Worm (Caenorhabditis elegans) whole organism, young adult: ENCODE results near the gene tbc-12.
A peak's percentile ranks its signal among the peaks of the same experiment; 100 is the strongest.

Experiments
- D2030.7 ChIP-seq: fragments of 200-800 bp; sonication (Bioruptor generic); IDR thresholded peaks from 2 replicates; pipeline ENCODE4 v1.3.6; 2022; ENCODE audit warnings: missing genetic modification reagents, missing genetic modification characterization, missing compliant biosample characterization
- F33H1.4 ChIP-seq: fragments of 200-800 bp; sonication (Bioruptor generic); IDR thresholded peaks from 2 replicates; pipeline ENCODE4 v1.3.6; 2022; ENCODE audit warnings: missing genetic modification reagents, missing genetic modification characterization, missing compliant biosample characterization
- F37B4.10 ChIP-seq: fragments of 200-800 bp; sonication (Bioruptor generic); IDR thresholded peaks from 2 replicates; pipeline ENCODE4 v1.3.6; 2022; ENCODE audit warnings: missing genetic modification characterization, missing compliant biosample characterization
- F49E8.2 ChIP-seq: sonication (generic microtip); optimal IDR thresholded peaks from 3 replicates; lab custom pipeline; 2017; ENCODE audit warnings: missing genetic modification characterization, mild to moderate bottlenecking, missing compliant biosample characterization, antibody characterized with exemption, moderate library complexity; ENCODE audit not compliant: insufficient read depth
- T26A5.8 ChIP-seq: sonication (generic microtip); optimal IDR thresholded peaks from 2 replicates; lab custom pipeline; 2016; ENCODE audit warnings: missing genetic modification characterization, missing compliant biosample characterization
- Y95B8A.8 ChIP-seq: fragments of 200-800 bp; sonication (Bioruptor generic); IDR thresholded peaks from 2 replicates; pipeline ENCODE4 v1.3.6; 2022; ENCODE audit warnings: missing genetic modification reagents, missing genetic modification characterization, missing compliant biosample characterization
- aptf-2 ChIP-seq: fragments of 200-800 bp; sonication (Bioruptor generic); conservative IDR thresholded peaks from 2 replicates; pipeline ENCODE4 v1.3.6; 2022; ENCODE audit warnings: missing genetic modification reagents, missing genetic modification characterization, missing compliant biosample characterization
- atf-7 ChIP-seq: sonication (generic microtip); optimal IDR thresholded peaks from 2 replicates; lab custom pipeline; 2017; ENCODE audit warnings: mild to moderate bottlenecking, missing genetic modification characterization, missing compliant biosample characterization
- cebp-1 ChIP-seq, 2 experiments: fragments of 200-800 bp in 1 of 2; sonication (Bioruptor generic) in 1 of 2; sonication (generic microtip) in 1 of 2; IDR thresholded peaks in 1 of 2; optimal IDR thresholded peaks in 1 of 2; 2 replicates each; pipeline versions ENCODE4 v1.3.6 to Lab custom; 2017 to 2022; ENCODE audit warnings: missing compliant biosample characterization in 2 of 2, missing genetic modification characterization in 2 of 2, mild to moderate bottlenecking in 1 of 2, missing genetic modification reagents in 1 of 2, moderate library complexity in 1 of 2
- ceh-100 ChIP-seq: fragments of 200-800 bp; sonication (Bioruptor generic); IDR thresholded peaks from 2 replicates; pipeline ENCODE4 v1.3.6; 2022; ENCODE audit warnings: missing genetic modification reagents, missing genetic modification characterization, missing compliant biosample characterization
- dox-1 ChIP-seq: fragments of 200-800 bp; sonication (Bioruptor generic); IDR thresholded peaks from 2 replicates; pipeline ENCODE4 v1.3.6; 2022; ENCODE audit warnings: missing genetic modification reagents, missing genetic modification characterization, missing compliant biosample characterization
- egrh-3 ChIP-seq: fragments of 200-800 bp; sonication (Bioruptor generic); IDR thresholded peaks from 2 replicates; pipeline ENCODE4 v1.3.6; 2022; ENCODE audit warnings: missing genetic modification reagents, missing genetic modification characterization, missing compliant biosample characterization
- ets-4 ChIP-seq: fragments of 200-800 bp; sonication (Bioruptor generic); optimal IDR thresholded peaks from 2 replicates; lab custom pipeline; 2018; ENCODE audit warnings: mild to moderate bottlenecking, missing genetic modification characterization, missing compliant biosample characterization
- hlh-12 ChIP-seq: sonication (generic microtip); optimal IDR thresholded peaks from 2 replicates; lab custom pipeline; 2016; ENCODE audit warnings: missing genetic modification characterization, missing compliant biosample characterization
- let-607 ChIP-seq, 2 experiments: fragments of 200-800 bp in 1 of 2; sonication (Bioruptor generic) in 1 of 2; sonication (generic microtip) in 1 of 2; optimal IDR thresholded peaks; 2 replicates each; lab custom pipeline; 2016 to 2018; ENCODE audit warnings: mild to moderate bottlenecking in 2 of 2, missing compliant biosample characterization in 2 of 2, missing genetic modification characterization in 2 of 2, moderate library complexity in 2 of 2, missing genotype in 1 of 2
- lsl-1 ChIP-seq: fragments of 200-800 bp; sonication (Bioruptor generic); optimal IDR thresholded peaks from 2 replicates; lab custom pipeline; 2018; ENCODE audit warnings: mild to moderate bottlenecking, missing genetic modification characterization, moderate library complexity, missing compliant biosample characterization
- lsy-27 ChIP-seq: sonication (generic microtip); optimal IDR thresholded peaks from 2 replicates; lab custom pipeline; 2017; ENCODE audit warnings: missing genetic modification characterization, mild to moderate bottlenecking, missing compliant biosample characterization, antibody characterized with exemption, missing genotype, borderline replicate concordance; ENCODE audit not compliant: insufficient read depth
- madf-10 ChIP-seq: sonication (generic microtip); optimal IDR thresholded peaks from 2 replicates; lab custom pipeline; 2016; ENCODE audit warnings: mild to moderate bottlenecking, missing genetic modification characterization, missing compliant biosample characterization
- nfya-2 ChIP-seq: fragments of 200-800 bp; sonication (Bioruptor generic); IDR thresholded peaks from 2 replicates; pipeline ENCODE4 v1.3.6; 2022; ENCODE audit warnings: missing genetic modification reagents, missing genetic modification characterization, missing compliant biosample characterization
- nfyb-1 ChIP-seq: fragments of 200-800 bp; sonication (Bioruptor generic); IDR thresholded peaks from 2 replicates; pipeline ENCODE4 v1.3.6; 2022; ENCODE audit warnings: missing genetic modification reagents, missing genetic modification characterization, missing compliant biosample characterization
- nhr-179 ChIP-seq: sonication (generic microtip); optimal IDR thresholded peaks from 2 replicates; lab custom pipeline; 2016; ENCODE audit warnings: mild to moderate bottlenecking, missing genetic modification characterization, missing compliant biosample characterization
- nhr-80 ChIP-seq: sonication (generic microtip); optimal IDR thresholded peaks from 2 replicates; lab custom pipeline; 2016; ENCODE audit warnings: missing genetic modification characterization, missing compliant biosample characterization
- nhr-90 ChIP-seq: sonication (generic microtip); optimal IDR thresholded peaks from 2 replicates; lab custom pipeline; 2016; ENCODE audit warnings: missing genotype, mild to moderate bottlenecking, missing genetic modification characterization, missing compliant biosample characterization
- pbrm-1 ChIP-seq: fragments of 200-800 bp; sonication (Bioruptor generic); IDR thresholded peaks from 2 replicates; pipeline ENCODE4 v1.3.6; 2022; ENCODE audit warnings: missing genetic modification reagents, missing genetic modification characterization, missing compliant biosample characterization
- rpc-1 ChIP-seq, 2 experiments: fragments of 150-350 bp in 1 of 2; sonication (generic microtip) in 1 of 2; optimal IDR thresholded peaks; 2 replicates each; lab custom pipeline; 2014 to 2018; ENCODE audit warnings: missing biosample characterization in 1 of 2, missing genetic modification characterization in 1 of 2, missing genetic modification reagents in 1 of 2, missing genotype in 1 of 2
- snpc-1.1 ChIP-seq: sonication (generic microtip); optimal IDR thresholded peaks from 2 replicates; lab custom pipeline; 2017; ENCODE audit warnings: missing genetic modification characterization, mild to moderate bottlenecking, missing compliant biosample characterization, antibody characterized with exemption, moderate library complexity, missing genotype, missing genetic modification reagents; ENCODE audit not compliant: insufficient read depth
- sptf-2 ChIP-seq: fragments of 200-800 bp; sonication (Bioruptor generic); optimal IDR thresholded peaks from 2 replicates; lab custom pipeline; 2018; ENCODE audit warnings: mild to moderate bottlenecking, missing genetic modification characterization, missing compliant biosample characterization
- tbp1 ChIP-seq: fragments of 200-800 bp; sonication (Bioruptor generic); optimal IDR thresholded peaks from 2 replicates; lab custom pipeline; 2018; ENCODE audit warnings: mild to moderate bottlenecking, missing genetic modification characterization, missing compliant biosample characterization
- ztf-25 ChIP-seq: fragments of 200-800 bp; sonication (Bioruptor generic); IDR thresholded peaks from 2 replicates; pipeline ENCODE4 v1.3.6; 2022; ENCODE audit warnings: missing genetic modification reagents, missing genetic modification characterization, missing compliant biosample characterization

The tbc-12 gene

DNA sequence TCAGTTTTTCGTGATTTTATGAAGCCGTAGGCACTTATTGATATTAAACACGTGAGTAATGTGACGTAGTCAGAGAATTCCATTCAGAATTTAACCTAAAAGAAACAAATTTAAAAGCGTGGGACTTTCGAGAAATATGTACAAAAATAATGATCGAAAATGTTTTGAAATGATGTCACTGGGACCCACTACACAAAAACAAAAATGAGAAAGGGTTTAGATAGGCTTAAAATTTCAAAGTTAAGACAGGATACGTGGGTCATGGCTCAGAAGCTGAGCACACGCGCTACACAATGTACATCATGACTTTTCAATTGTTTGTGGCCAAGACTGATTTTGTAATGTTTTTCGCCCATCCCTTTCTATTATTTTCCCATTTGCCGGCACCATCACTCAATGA lies 16.6 kb upstream of the tbc-12 start, which contains the start of gene smvt-1:
TSS of gene smvt-1 (minus strand) at position 101 of the 400 bp plus-strand sequence.
- TF ChIP-seq atf-7 (tag; lab: Kevin White, UChicago) (no peak), hlh-12 (no peak), lsy-27 (tag; lab: Kevin White, UChicago) (no peak), madf-10 (tag; lab: Kevin White, UChicago) (no peak), rpc-1 (optimal IDR thresholded peaks at IDR 0.05; lab: Kevin White, UChicago) (no peak), rpc-1 (tag; optimal IDR thresholded peaks at IDR 0.05; lab: Kevin White, UChicago) (no peak), T26A5.8 (no peak)

DNA sequence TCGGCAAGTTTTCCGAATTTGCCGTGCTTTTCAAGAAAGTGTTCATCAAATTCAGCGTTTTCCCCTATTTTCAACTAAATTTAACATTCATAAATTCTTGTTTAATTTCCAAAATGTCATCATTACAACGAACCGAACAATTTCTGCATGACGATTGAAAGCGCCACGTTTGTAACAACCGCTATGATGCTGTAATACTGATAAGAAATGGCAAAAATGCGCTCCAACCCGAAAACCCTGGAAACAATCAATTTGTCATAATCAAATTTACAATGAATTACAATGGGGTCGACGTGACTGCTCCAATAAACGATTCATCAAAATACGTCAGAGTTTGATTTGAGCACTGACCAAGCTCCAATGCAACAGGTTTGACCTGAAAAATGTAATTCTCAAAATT lies 12.4 kb upstream of the tbc-12 start:
- no peak for TF ChIP-seq hlh-12
- no peak for TF ChIP-seq ztf-25 (GFP tag; lab: Robert Waterston, UW)
- no peak for TF ChIP-seq egrh-3 (GFP tag; lab: Robert Waterston, UW)
- TF ChIP-seq dox-1 (GFP tag; lab: Robert Waterston, UW), result 0 out of 2 replicates have a peak, but pooled peaks have one; percentile 38
- TF ChIP-seq D2030.7, result no peak
- TF ChIP-seq lsl-1 (GFP tag; lab: Kevin White, UChicago), result no peak
- TF ChIP-seq snpc-1.1 (tag; lab: Kevin White, UChicago), result no peak
- TF ChIP-seq atf-7 (tag; lab: Kevin White, UChicago), result no peak
- peak; percentile 75 for TF ChIP-seq nhr-80 (tag; lab: Kevin White, UChicago)
- TF ChIP-seq F37B4.10 (GFP tag; lab: Robert Waterston, UW), result no peak
- peak in 1 of 2 experiments; percentile 7 for TF ChIP-seq let-607 (tag; optimal IDR thresholded peaks at IDR 0.05; lab: Kevin White, UChicago)
- no peak for TF ChIP-seq lsy-27 (tag; lab: Kevin White, UChicago)
- no peak for TF ChIP-seq aptf-2 (GFP tag; lab: Robert Waterston, UW)

DNA sequence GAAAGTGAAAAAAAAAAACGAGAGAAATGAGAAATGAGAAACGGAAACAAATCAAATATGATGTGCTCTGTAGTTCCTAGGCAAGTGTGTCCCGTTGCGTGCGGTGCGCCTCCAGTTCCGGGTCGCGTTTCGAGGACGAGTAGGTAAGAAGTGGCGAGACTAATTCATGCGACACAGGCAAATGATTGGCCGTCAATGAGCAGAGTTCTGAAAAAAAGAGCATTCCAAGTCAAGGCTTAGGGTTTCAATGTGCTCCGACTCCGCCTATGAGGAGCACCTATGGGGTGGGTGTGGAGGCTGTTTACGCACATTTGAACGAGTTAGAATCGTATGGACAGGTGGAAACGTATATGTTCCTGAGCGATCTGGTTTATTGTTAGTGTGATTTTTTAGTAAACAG lies 11.1 kb upstream of the tbc-12 start:
- TF ChIP-seq Y95B8A.8 (GFP tag; lab: Robert Waterston, UW) (0 out of 2 replicates have a peak, but pooled peaks have one; percentile 23), nfya-2 (GFP tag; lab: Robert Waterston, UW) (no peak), pbrm-1 (GFP tag; lab: Robert Waterston, UW) (no peak), nhr-80 (tag; lab: Kevin White, UChicago) (peak; percentile 93), cebp-1 (GFP tag; IDR thresholded peaks at IDR 0.05; lab: Robert Waterston, UW) (no peak), cebp-1 (tag; optimal IDR thresholded peaks at IDR 0.05; lab: Kevin White, UChicago) (peak; percentile 24), tbp1 (GFP tag; lab: Kevin White, UChicago) (peak; percentile 2), nhr-179 (tag; lab: Kevin White, UChicago) (no peak), nhr-90 (tag; lab: Kevin White, UChicago) (peak; percentile 15), F49E8.2 (no peak), dox-1 (GFP tag; lab: Robert Waterston, UW) (peak; percentile 64), ets-4 (GFP tag; lab: Kevin White, UChicago) (peak; percentile 82)

DNA sequence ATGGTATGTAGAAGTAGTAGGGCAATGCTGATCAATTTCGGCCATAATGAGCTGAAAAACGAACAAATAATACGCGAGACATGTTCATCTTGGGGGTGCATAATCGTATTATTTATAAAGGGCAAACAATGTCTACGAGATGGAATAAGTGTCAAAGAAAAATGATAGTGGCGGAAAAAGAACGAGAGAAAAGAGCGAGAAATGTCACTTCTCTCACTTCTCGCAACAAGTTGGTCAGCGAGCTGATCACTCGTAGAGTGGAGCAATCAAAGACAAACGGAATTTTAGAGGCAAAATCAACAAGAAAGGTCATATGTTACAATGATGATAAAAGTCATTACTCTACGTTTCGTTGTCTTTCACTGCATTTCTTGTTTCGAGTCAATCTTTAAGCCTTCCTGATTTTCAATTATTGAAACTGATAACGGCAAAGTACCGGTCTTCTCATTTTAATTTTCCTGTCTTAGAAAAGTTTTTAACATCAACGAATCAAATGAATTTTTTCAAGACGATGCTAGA lies 8.8 kb upstream of the tbc-12 start, which contains the start of gene F52H2.3:
TSS of gene F52H2.3 (minus strand) at position 51 of the 519 bp plus-strand sequence.
- no peak for TF ChIP-seq cebp-1 (GFP tag; IDR thresholded peaks at IDR 0.05; lab: Robert Waterston, UW)
- TF ChIP-seq cebp-1 (tag; optimal IDR thresholded peaks at IDR 0.05; lab: Kevin White, UChicago), result peak; percentile 16
- peak; percentile 17 for TF ChIP-seq atf-7 (tag; lab: Kevin White, UChicago)
- no peak for TF ChIP-seq F33H1.4 (GFP tag; lab: Robert Waterston, UW)
- TF ChIP-seq sptf-2 (GFP tag; lab: Kevin White, UChicago), result no peak
- no peak for TF ChIP-seq ceh-100 (GFP tag; lab: Robert Waterston, UW)
- TF ChIP-seq nfyb-1 (GFP tag; lab: Robert Waterston, UW), result 0 out of 2 replicates have a peak, but pooled peaks have one; percentile 46
- no peak for TF ChIP-seq lsy-27 (tag; lab: Kevin White, UChicago)
- TF ChIP-seq nhr-80 (tag; lab: Kevin White, UChicago), result peak; percentile 87
- TF ChIP-seq, all 124 proteins: peak for 4
